Fruit fly (Drosophila melanogaster) whole organism, pupa: ENCODE data around the gene yps.

Source experiments
- CG10348 ChIP-seq: fragments of 200-800 bp; sonication (Bioruptor generic); IDR thresholded peaks from 2 replicates; pipeline ENCODE4 v1.3.6; 2022; ENCODE audit warnings: missing biosample characterization, missing genetic modification characterization
- CG12605 ChIP-seq: fragments of 200-800 bp; sonication (Bioruptor generic); IDR thresholded peaks from 2 replicates; pipeline ENCODE4 v1.3.6; 2022; ENCODE audit warnings: missing biosample characterization, missing genetic modification characterization
- CG13204 ChIP-seq: fragments of 200-800 bp; sonication (Bioruptor generic); optimal IDR thresholded peaks from 2 replicates; lab custom pipeline; 2018; ENCODE audit warnings: missing biosample characterization, mild to moderate bottlenecking, missing genetic modification characterization, moderate library complexity
- CG14655 ChIP-seq: fragments of 200-800 bp; sonication (Bioruptor generic); optimal IDR thresholded peaks from 3 replicates; lab custom pipeline; 2017; ENCODE audit warnings: mild to moderate bottlenecking, missing biosample characterization, missing genetic modification reagents, missing genetic modification characterization
- CG15710 ChIP-seq: fragments of 200-800 bp; sonication (Bioruptor generic); optimal IDR thresholded peaks from 2 replicates; lab custom pipeline; 2018; ENCODE audit warnings: missing biosample characterization, mild to moderate bottlenecking, missing genetic modification characterization, moderate library complexity
- CG17806 ChIP-seq: fragments of 200-800 bp; sonication (Bioruptor generic); optimal IDR thresholded peaks from 2 replicates; lab custom pipeline; 2018; ENCODE audit warnings: missing biosample characterization, mild to moderate bottlenecking, missing genetic modification characterization, moderate library complexity
- CG32121 ChIP-seq: fragments of 200-800 bp; sonication (Bioruptor generic); IDR thresholded peaks from 2 replicates; pipeline ENCODE4 v1.3.6; 2022; ENCODE audit warnings: missing biosample characterization, missing genetic modification characterization
- CG34367 ChIP-seq: fragments of 200-800 bp; sonication (Bioruptor generic); optimal IDR thresholded peaks from 2 replicates; lab custom pipeline; 2018; ENCODE audit warnings: missing biosample characterization, mild to moderate bottlenecking, missing genetic modification characterization
- CG4496 ChIP-seq: fragments of 200-800 bp; sonication (Bioruptor generic); IDR thresholded peaks from 3 replicates; pipeline ENCODE4 v1.3.6; 2022; ENCODE audit warnings: missing biosample characterization, missing genetic modification characterization
- CG8159 ChIP-seq: fragments of 200-800 bp; sonication (Bioruptor generic); optimal IDR thresholded peaks from 3 replicates; lab custom pipeline; 2018; ENCODE audit warnings: missing biosample characterization, mild to moderate bottlenecking, missing genetic modification characterization, moderate library complexity
- CG8301 ChIP-seq: fragments of 200-800 bp; sonication (Bioruptor generic); optimal IDR thresholded peaks from 2 replicates; lab custom pipeline; 2018; ENCODE audit warnings: missing biosample characterization, mild to moderate bottlenecking, missing genetic modification characterization
- CG9948 ChIP-seq: fragments of 200-800 bp; sonication (Bioruptor generic); optimal IDR thresholded peaks from 2 replicates; lab custom pipeline; 2018; ENCODE audit warnings: missing biosample characterization, mild to moderate bottlenecking, missing genetic modification characterization, moderate library complexity
- D1 ChIP-seq: fragments of 200-800 bp; sonication (Bioruptor generic); optimal IDR thresholded peaks from 2 replicates; lab custom pipeline; 2018; ENCODE audit warnings: missing biosample characterization, mild to moderate bottlenecking, missing genetic modification characterization, moderate library complexity
- EcR ChIP-seq: fragments of 200-800 bp; sonication (Bioruptor generic); optimal IDR thresholded peaks from 3 replicates; lab custom pipeline; 2019; ENCODE audit warnings: missing biosample characterization, missing genetic modification characterization, mild to moderate bottlenecking, moderate library complexity, missing genetic modification reagents
- Ets98B ChIP-seq: fragments of 200-800 bp; sonication (Bioruptor generic); IDR thresholded peaks from 2 replicates; pipeline ENCODE4 v1.3.6; 2022; ENCODE audit warnings: missing biosample characterization, missing genetic modification characterization
- Pif1A ChIP-seq: fragments of 200-800 bp; sonication (Bioruptor generic); optimal IDR thresholded peaks from 3 replicates; lab custom pipeline; 2016; ENCODE audit warnings: missing biosample characterization, missing genetic modification characterization
- Pif1B ChIP-seq: fragments of 200-800 bp; sonication (Bioruptor generic); optimal IDR thresholded peaks from 3 replicates; lab custom pipeline; 2016; ENCODE audit warnings: missing biosample characterization, missing genetic modification characterization
- Snoo ChIP-seq: fragments of 200-800 bp; sonication (Bioruptor generic); optimal IDR thresholded peaks from 3 replicates; lab custom pipeline; 2017; ENCODE audit warnings: missing biosample characterization, mild to moderate bottlenecking, missing genetic modification characterization, inconsistent platforms
- fd96Ca ChIP-seq: fragments of 200-800 bp; sonication (Bioruptor generic); IDR thresholded peaks from 3 replicates; pipeline ENCODE4 v1.3.6; 2022; ENCODE audit warnings: missing biosample characterization, missing genetic modification characterization
- gl ChIP-seq: fragments of 200-800 bp; sonication (Bioruptor generic); optimal IDR thresholded peaks from 2 replicates; lab custom pipeline; 2018; ENCODE audit warnings: missing biosample characterization, mild to moderate bottlenecking, missing genetic modification characterization
- rn ChIP-seq: fragments of 200-800 bp; sonication (Bioruptor generic); IDR thresholded peaks from 2 replicates; pipeline ENCODE4 v1.3.6; 2022; ENCODE audit warnings: missing biosample characterization, missing genetic modification characterization

Gene yps

dm6 chr3L:12146970-12147369 lies 22.0 kb upstream of the yps start:
- TF ChIP-seq CG15710 (tag; lab: Kevin White, UChicago): no peak
- TF ChIP-seq CG10348: no peak
- TF ChIP-seq Ets98B (GFP tag; lab: Robert Waterston, UW): no peak
- TF ChIP-seq Snoo (tag; lab: Kevin White, UChicago): no peak
- TF ChIP-seq CG8301 (tag; lab: Kevin White, UChicago): no peak
- no peak for TF ChIP-seq CG9948 (tag; lab: Kevin White, UChicago)
- TF ChIP-seq CG14655 (GFP tag; lab: Kevin White, UChicago): no peak
- TF ChIP-seq gl (tag; lab: Kevin White, UChicago): no peak
- no peak for TF ChIP-seq rn (GFP tag; lab: Robert Waterston, UW)
- TF ChIP-seq CG8159: no peak
- TF ChIP-seq CG12605 (GFP tag; lab: Robert Waterston, UW): no peak
- no peak for TF ChIP-seq fd96Ca (GFP tag; lab: Robert Waterston, UW)
- no peak for TF ChIP-seq CG34367 (tag; lab: Kevin White, UChicago)
- TF ChIP-seq CG4496: no peak
- no peak for TF ChIP-seq Pif1A (GFP tag; lab: Kevin White, UChicago)
- no peak for TF ChIP-seq CG32121
- TF ChIP-seq, all 21 proteins: peak for 0

- TF ChIP-seq CG4496: 0 out of 3 replicates have a peak, but pooled peaks have one; percentile 16
- TF ChIP-seq Pif1B (GFP tag; lab: Kevin White, UChicago): no peak
Observed at dm6 chr3L:12145709-12146694, 21.1 kb upstream of the yps start, which contains the start of the genes eIF3l and Nrx-IV. Gene eIF3l, minus strand, starts transcription at chr3L:12146097. Gene Nrx-IV, plus strand, starts transcription at chr3L:12146519.

- TF ChIP-seq CG13204 (GFP tag; lab: Kevin White, UChicago) (no peak), CG15710 (tag; lab: Kevin White, UChicago) (peak; percentile 44), CG8301 (tag; lab: Kevin White, UChicago) (peak; percentile 39), gl (tag; lab: Kevin White, UChicago) (no peak), EcR (GFP tag; lab: Kevin White, UChicago) (no peak), CG8159 (peak; percentile 54), CG9948 (tag; lab: Kevin White, UChicago) (peak; percentile 39), CG32121 (no peak; the same call in 1 of the 2 replicates), CG17806 (tag; lab: Kevin White, UChicago) (peak; percentile 43), fd96Ca (GFP tag; lab: Robert Waterston, UW) (0 out of 3 replicates have a peak, but pooled peaks have one; percentile 43), Ets98B (GFP tag; lab: Robert Waterston, UW) (peak; percentile 43), CG4496 (peak; percentile 62), CG10348 (no peak), CG34367 (tag; lab: Kevin White, UChicago) (peak; percentile 26), D1 (tag; lab: Kevin White, UChicago) (no peak), Pif1B (GFP tag; lab: Kevin White, UChicago) (no peak), CG14655 (GFP tag; lab: Kevin White, UChicago) (no peak), Pif1A (GFP tag; lab: Kevin White, UChicago) (no peak), Snoo (tag; lab: Kevin White, UChicago) (peak; percentile 51), CG12605 (GFP tag; lab: Robert Waterston, UW) (0 out of 2 replicates have a peak, but pooled peaks have one; percentile 11), rn (GFP tag; lab: Robert Waterston, UW) (no peak)
Observed at dm6 chr3L:12139232-12139698, 14.3 kb upstream of the yps start.

dm6 chr3L:12138113-12138899 lies 13.4 kb upstream of the yps start, which contains the start of the genes ND-SGDH and RhoGAP68F:
Gene ND-SGDH, minus strand, starts transcription at chr3L:12138584.
Gene RhoGAP68F, plus strand, starts transcription at chr3L:12138868.
- TF ChIP-seq CG4496: 0 out of 3 replicates have a peak, but pooled peaks have one; percentile 36
- 0 out of 2 replicates have a peak, but pooled peaks have one; percentile 20 for TF ChIP-seq CG10348
- TF ChIP-seq Pif1A (GFP tag; lab: Kevin White, UChicago): no peak
- TF ChIP-seq fd96Ca (GFP tag; lab: Robert Waterston, UW): no peak; the same call in 2 of the 3 replicates
- no peak for TF ChIP-seq CG14655 (GFP tag; lab: Kevin White, UChicago)
- peak; percentile 53; the same call in 1 of the 2 replicates for TF ChIP-seq Ets98B (GFP tag; lab: Robert Waterston, UW)
- TF ChIP-seq gl (tag; lab: Kevin White, UChicago): no peak
- peak; percentile 54 for TF ChIP-seq CG9948 (tag; lab: Kevin White, UChicago)
- peak; percentile 40 for TF ChIP-seq Pif1B (GFP tag; lab: Kevin White, UChicago)
- no peak for TF ChIP-seq EcR (GFP tag; lab: Kevin White, UChicago)
- TF ChIP-seq CG13204 (GFP tag; lab: Kevin White, UChicago): no peak
- peak; percentile 48 for TF ChIP-seq CG17806 (tag; lab: Kevin White, UChicago)
- TF ChIP-seq rn (GFP tag; lab: Robert Waterston, UW): no peak
- TF ChIP-seq Snoo (tag; lab: Kevin White, UChicago): peak; percentile 67
- peak; percentile 45; the same call in 1 of the 2 replicates for TF ChIP-seq CG32121
- no peak for TF ChIP-seq D1 (tag; lab: Kevin White, UChicago)
- peak; percentile 75 for TF ChIP-seq CG8159
- TF ChIP-seq CG12605 (GFP tag; lab: Robert Waterston, UW): no peak
- TF ChIP-seq CG15710 (tag; lab: Kevin White, UChicago): peak; percentile 76
- peak; percentile 53 for TF ChIP-seq CG34367 (tag; lab: Kevin White, UChicago)
- peak; percentile 53 for TF ChIP-seq CG8301 (tag; lab: Kevin White, UChicago)
